Fruit fly (Drosophila melanogaster): ENCODE data around the gene CG15395.

The CG15395 gene

DNA sequence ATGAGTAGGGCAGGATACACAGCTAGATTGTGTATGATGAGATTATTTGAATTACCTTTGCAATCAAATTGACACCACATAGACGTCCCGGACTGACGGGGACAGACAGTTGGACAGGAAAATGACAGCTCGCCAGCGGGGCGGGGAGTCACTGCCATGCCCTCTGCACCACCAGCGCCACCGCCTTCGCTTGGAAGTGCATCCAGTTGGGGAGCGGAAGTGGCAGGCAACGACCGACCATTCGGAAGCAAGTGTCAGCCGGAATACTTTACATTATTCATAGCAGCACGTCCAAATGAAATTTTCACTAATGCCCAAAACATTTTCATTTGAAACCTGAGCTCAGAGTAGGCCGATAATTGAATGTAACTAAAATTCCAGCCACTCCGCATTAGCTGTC lies at the start of gene CG15395:
Gene CG15395 (plus strand): TSS at position 301 of the 400 bp plus-strand sequence.
- TF ChIP-seq CG17801 (GFP tag; optimal IDR thresholded peaks at IDR 0.05; ENCODE audit: partially characterized antibody) = no peak

DNA sequence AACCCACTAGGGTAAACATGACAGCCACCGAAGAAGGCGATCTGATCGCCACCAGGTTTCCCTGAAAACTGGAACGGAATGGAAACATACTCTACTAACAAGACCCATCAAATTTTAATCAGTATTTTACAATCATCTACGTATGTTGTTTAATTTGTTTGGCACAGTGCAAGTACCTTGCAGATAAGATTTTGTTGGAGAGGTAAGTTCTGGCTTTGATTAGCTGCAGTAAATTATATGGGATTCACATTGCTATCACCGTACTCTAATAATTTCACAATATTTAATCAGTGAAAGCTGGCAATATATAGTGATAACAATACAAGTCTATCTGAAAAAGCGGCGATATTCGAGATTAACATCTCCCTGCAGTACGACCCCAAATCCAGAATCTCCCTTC lies 45.0 kb upstream of the CG15395 start, which contains the start of gene Cyp309a1:
Gene Cyp309a1 (minus strand): TSS at position 73 of the 400 bp plus-strand sequence.
- no peak for TF ChIP-seq CG17801 (GFP tag; optimal IDR thresholded peaks at IDR 0.05; ENCODE audit: partially characterized antibody)

DNA sequence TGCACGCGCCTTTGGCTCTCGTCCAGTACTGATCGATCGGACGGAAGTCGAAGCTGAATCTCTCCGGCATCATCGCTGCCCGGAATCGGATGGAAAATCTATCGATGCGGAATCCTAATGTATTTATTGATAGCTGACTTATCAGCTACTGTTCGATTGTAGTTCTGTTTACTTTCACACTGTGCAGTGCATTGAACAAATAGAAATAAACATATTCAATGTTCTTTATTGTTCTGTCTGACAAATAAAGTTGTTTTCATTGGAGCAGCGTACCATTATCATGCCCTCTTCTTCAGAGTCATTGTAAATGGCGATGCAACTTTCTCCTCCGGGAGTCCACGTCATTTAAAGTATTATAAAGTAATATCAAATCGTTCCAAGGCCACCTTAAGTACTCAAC lies 36.9 kb upstream of the CG15395 start, which contains the start of gene Cyp309a2:
Gene Cyp309a2 (minus strand): TSS at position 101 of the 400 bp plus-strand sequence.
- TF ChIP-seq CG17801 (GFP tag; optimal IDR thresholded peaks at IDR 0.05; ENCODE audit: partially characterized antibody) = no peak

DNA sequence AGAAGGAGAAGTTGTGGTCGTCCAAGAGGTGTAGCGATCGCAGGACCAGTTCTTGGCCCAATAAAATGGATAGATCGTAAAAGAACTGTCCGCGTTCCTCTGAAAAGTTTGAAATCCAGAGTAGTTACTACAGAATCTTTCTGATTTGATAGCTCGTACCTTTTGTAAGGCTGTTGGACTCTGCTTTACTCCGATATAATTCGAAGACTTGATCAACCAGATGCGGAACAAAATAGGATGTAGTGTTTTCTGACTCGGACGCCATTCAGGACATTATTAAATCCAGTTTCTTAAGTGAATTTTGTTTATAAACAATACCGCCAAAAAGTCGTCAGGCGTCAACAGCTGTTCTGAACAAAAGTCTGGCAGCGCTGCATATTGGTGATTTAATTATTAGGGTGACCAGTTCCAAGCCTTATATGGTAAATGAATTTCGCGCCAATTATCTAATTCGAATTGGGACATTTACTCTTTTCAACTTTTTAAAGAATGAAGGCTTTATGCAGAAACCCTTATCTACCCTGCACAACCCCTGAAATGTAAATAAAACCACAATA lies 35.0 kb upstream of the CG15395 start, which contains the start of the genes Rad1 and Sws1:
Gene Rad1 (minus strand): TSS at position 336 of the 557 bp plus-strand sequence.
Gene Sws1 (minus strand): TSS at position 336 of the 557 bp plus-strand sequence.
- TF ChIP-seq CG17801 (GFP tag; optimal IDR thresholded peaks at IDR 0.05; ENCODE audit: partially characterized antibody) = no peak

DNA sequence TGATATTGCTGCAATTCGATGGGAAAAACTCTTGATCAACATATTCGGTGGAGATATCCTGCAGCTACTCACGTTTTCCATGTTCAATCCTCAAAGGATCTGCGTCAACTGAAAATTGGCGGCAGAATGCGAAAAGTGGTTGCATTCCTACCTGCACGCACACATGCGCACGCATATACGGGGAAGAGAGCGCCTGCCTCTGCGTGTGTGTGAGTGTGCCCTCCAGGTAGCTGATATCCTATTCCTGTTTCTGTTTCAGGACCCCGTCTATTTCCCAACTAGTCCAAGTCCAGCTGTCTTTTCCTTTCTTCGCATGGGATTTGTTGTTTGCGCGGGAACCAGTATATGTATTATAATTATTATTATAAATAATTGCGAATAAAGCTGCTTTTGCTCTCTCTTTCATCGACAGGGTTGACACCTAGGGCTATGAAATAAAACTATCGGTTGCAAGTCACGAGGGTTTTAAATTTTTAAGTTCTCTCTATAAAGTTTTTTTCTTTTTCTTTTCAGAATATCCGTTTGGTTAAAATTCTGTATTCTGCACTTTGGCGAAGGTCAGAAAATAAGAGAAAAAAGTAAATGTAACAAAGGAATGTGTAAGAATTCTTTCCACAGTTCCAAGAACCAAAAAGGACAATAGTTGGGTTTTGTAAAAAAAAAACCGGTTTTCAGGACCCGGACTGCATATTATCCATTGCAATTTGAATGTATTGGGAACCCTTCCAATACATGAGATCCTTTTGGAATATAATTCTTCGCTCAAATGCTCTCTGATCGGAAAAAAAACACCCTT lies 33.0 kb upstream of the CG15395 start, which contains the start of gene insv:
Gene insv (minus strand): TSS at position 433 of the 796 bp plus-strand sequence.
- no peak for TF ChIP-seq CG17801 (GFP tag; optimal IDR thresholded peaks at IDR 0.05; ENCODE audit: partially characterized antibody)

DNA sequence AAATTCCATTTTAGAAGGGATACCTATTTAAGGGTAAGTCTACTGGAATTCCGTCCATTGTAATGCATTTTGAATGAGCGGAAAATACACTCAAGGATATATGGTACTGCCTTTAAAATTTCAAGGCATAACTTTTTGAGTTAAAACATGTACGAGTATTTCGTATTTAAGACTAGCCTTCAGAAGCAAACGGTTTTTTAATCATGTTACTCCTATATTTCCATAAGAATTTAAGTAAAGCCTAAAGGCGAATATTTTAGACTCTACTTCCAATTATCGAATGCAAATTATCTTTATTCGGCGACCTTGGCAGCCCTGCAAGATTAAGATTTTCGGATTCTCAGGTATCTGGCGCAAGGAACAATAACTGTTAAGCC lies 32.4 kb upstream of the CG15395 start, which contains the start of gene Elba2:
Gene Elba2 (plus strand): TSS at position 327 of the 377 bp plus-strand sequence.
- no peak for TF ChIP-seq CG17801 (GFP tag; optimal IDR thresholded peaks at IDR 0.05; ENCODE audit: partially characterized antibody)

DNA sequence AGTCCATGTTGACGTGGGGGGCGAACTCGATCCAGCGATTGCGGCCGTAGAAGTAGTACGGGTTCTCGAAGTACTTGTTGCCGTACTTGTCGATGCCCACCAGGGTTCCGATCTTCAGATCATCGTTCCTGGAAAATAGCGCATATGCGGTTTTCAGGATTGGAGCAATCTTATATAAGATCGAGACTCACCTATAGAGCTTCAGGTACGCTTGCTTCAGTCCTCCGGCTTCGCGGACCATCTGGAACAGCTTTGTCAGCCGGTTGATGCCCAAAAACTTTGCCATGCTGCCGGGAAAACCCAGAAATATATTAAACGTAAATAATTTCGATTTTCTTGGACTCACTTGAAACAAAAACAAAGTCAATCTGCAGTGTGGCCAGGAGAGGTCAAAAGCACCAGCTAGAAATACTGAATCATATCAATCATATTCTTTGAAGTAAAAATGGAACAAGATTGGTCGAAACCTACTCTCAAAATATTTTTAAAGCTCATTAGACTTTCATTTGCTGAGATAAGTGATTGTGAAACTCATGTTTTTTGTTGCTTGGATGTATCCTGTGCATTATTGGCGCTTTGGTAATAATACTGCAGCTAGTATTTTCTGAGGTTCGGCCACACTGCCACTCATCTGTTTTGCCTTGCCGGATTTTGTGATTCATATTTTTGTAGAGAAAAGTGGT lies 30.0 kb upstream of the CG15395 start, which contains the start of the genes ND-B17.2 and Arpc5:
Gene ND-B17.2 (minus strand): TSS at position 504 of the 683 bp plus-strand sequence.
Gene Arpc5 (plus strand): TSS at position 624 of the 683 bp plus-strand sequence.
- TF ChIP-seq CG17801 (GFP tag; optimal IDR thresholded peaks at IDR 0.05; ENCODE audit: partially characterized antibody) = peak; percentile 33

DNA sequence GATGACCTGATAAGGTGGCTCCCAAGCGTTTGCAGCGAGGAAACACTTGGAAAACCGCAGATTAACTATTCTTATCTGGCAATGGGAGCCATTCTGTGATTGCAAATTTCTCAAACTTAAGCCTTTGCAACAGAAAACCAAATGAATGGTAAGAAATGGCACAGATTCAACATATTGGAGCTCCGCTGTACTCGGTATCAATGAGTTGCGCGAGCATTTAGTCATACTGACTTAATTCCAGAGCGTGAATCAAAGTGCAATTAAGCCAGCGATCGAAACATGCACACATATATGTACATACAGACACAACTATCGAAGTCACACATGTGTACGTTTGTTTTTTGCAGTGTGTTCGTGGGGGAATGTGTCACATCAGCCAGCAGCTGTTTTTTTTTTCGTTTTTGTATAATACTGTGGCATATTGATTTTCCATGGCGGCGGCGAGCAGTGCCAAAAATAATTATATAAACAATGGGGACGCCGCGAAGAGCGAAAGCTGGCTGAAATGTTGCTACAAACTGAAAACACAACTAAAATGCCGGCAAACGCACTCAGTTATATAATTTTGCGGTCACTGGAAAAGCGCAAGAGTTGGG lies 25.2 kb upstream of the CG15395 start:
- TF ChIP-seq CG17801 (GFP tag; optimal IDR thresholded peaks at IDR 0.05; ENCODE audit: partially characterized antibody) = no peak

DNA sequence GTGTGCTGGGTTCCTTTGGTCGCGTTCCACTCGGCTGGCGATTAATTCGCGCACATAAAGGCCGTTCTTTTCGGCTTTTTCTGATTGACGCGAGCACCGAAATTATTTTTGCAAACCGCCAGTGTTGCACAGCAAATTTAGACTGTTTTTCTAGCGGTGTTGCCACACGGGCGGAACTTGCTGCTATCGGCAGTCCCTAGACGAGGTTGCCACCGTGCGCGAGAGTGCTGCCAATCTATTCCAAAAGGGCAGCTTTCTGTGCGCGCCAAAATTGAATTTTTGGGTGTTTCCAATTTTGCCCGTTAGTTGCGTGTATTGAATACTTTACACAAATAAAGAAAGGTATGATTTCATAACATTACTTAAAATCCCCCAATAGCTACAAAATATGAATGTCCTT lies 24.5 kb upstream of the CG15395 start, which contains the start of gene Drp1:
Gene Drp1 (minus strand): TSS at position 146 of the 400 bp plus-strand sequence.
- TF ChIP-seq CG17801 (GFP tag; optimal IDR thresholded peaks at IDR 0.05; ENCODE audit: partially characterized antibody) = no peak

DNA sequence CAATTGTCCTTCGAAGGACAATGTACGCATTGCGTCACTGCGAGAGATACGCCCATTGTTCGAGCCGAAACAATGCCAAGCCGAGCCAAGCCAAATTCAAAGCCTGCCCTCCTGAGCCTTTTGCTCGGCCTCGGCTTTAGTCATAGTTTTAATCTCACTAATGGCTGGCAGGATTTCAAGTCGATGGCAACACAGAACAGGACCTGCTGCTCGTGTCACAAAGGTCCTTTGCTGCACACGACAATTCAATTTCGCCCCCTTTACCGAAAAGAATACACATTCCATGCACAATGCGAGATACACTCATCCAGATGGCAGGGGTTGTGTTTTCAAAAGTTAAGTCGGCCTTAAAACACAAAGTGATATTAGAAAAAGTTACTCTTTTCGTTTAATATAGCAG lies 18.2 kb upstream of the CG15395 start, which contains the start of gene CG15394:
Gene CG15394 (plus strand): TSS at position 301 of the 400 bp plus-strand sequence.
- TF ChIP-seq CG17801 (GFP tag; optimal IDR thresholded peaks at IDR 0.05; ENCODE audit: partially characterized antibody) = no peak

DNA sequence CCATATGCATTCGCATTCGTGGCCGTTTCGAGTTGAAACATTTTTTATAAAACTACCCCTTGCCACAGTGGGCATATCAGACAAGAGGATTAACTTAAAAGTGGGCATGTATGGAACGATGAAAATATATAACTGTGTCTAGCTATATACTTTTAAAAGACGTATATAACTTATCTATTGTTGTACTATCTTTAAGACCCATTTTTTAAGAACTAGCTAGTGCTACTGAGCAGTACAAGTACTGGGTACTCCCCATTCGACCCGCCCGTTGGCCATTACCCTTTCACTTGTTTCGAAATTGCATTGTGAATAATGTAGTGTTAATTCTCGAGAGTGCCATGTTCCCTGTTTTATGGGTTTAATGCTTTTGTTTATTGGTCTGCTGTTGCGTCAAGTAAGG lies 3.1 kb upstream of the CG15395 start:
- no peak for TF ChIP-seq CG17801 (GFP tag; optimal IDR thresholded peaks at IDR 0.05; ENCODE audit: partially characterized antibody)

DNA sequence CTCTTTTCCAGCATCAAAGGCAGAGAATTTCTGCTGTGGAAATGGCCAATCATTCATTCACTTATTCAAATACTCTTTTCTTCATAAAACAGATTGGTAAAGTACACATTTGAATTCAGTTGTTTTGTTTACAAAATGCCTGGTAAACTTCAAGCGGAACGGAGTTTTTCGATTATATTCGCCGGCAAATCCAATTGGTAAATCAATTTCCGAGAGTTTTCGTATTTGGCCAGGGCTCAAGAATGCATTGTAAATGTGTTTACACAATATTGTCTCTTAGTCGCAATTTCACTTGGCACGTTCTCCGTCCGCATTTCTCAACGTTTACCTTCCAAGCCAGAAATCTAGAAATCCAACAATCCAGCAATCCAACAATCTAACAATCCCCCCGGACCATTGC lies 10.1 kb downstream of the CG15395 start, which contains the start of gene CG43403:
Gene CG43403 (plus strand): TSS at position 301 of the 400 bp plus-strand sequence.
- TF ChIP-seq CG17801 (GFP tag; optimal IDR thresholded peaks at IDR 0.05; ENCODE audit: partially characterized antibody) = no peak

DNA sequence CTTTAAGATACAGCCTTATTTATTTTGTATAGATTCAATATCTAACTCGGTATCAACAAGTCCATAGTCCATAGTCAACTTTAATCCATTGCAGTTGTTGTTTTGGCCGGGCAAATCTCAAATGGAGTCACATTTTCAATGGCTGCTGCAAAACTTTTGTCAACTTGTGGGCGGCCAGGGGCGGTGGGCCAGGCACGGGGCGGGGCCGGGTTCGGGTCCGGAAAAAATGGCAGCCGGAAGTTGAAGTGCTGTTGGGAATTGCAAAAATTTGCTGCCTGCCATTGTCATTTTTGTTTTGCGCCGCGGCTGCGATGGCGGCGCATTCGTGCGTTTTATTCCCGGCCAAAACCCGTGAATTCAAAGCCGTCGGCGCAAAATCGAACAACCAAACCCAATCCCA lies 14.2 kb downstream of the CG15395 start:
- TF ChIP-seq CG17801 (GFP tag; optimal IDR thresholded peaks at IDR 0.05; ENCODE audit: partially characterized antibody) = no peak

DNA sequence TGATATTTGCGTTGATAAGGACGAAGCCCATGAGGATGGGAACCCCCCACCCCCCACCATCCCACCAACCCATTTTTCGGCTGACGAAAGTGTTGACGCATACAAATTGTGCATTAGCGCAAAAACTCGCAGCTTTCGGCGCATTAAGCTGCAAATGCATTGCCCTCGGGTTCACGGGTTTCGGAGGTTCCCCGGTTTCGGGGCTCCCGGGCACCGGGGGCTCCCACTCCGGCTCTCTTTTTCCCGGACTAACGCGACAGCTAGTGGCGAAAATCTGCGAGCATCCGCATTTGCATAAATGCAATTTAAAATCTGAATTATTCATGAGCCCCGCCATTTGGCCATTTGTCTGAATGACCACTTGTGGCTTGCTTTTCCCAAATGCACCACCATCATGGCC lies 17.7 kb downstream of the CG15395 start:
- TF ChIP-seq CG17801 (GFP tag; optimal IDR thresholded peaks at IDR 0.05; ENCODE audit: partially characterized antibody) = no peak

Measured in ovary, adult (tissue).